Fruit fly (Drosophila melanogaster): ENCODE data around the gene Obp18a.

DNA sequence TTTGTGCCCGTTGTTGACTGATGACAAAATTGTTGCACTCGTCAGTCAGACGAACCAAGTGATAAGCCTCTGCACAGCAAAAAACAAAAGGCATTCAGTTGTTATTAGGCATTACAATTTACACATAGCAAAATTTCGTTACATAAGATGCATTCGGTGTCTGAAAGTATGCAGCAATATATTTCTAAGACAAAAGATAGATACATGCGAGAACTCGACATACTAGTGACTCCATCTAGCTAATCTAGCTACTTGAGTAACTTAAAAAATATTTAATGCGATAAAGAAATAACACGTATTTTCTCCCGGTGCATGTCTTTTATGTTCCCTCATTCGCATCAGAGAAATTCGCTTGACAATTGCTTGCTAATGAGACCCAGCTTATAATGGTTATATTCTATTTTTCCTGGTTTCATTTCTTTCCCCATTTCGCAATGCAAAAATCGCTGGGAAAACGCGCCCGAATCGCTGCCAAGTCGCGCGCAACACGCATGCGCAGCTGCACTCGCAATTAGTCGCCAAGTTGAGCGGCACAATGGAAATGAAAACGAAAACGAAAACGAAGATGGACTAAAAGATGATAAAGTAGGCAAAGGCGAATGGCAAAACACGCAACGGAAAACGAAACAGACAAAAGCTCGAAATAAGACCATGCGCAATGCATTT, 26.7 kb upstream of the Obp18a start:
- no peak for TF ChIP-seq h (optimal IDR thresholded peaks at IDR 0.05)
- TF ChIP-seq ttk (optimal IDR thresholded peaks at IDR 0.05), result no peak
